Worm (Caenorhabditis elegans) whole organism, late embryonic: ENCODE measurements around the gene srv-17.
A peak's percentile ranks its signal among the peaks of the same experiment; 100 is the strongest.

Source experiments
- K09A11.1 ChIP-seq: sonication (generic microtip); optimal IDR thresholded peaks from 2 replicates; lab custom pipeline; 2017; ENCODE audit warnings: antibody characterized with exemption, mild to moderate bottlenecking, missing genetic modification characterization, missing compliant biosample characterization; ENCODE audit not compliant: insufficient read depth
- T23F11.4 ChIP-seq: fragments of 200-800 bp; sonication (Bioruptor generic); optimal IDR thresholded peaks from 2 replicates; lab custom pipeline; 2018; ENCODE audit warnings: mild to moderate bottlenecking, missing genetic modification characterization, missing compliant biosample characterization
- Y22D7AL.16 ChIP-seq: sonication (generic microtip); optimal IDR thresholded peaks from 2 replicates; lab custom pipeline; 2016; ENCODE audit warnings: missing genetic modification characterization, missing compliant biosample characterization
- ama-1 ChIP-seq: fragments of 150-350 bp; optimal IDR thresholded peaks from 2 replicates; lab custom pipeline; 2014
- ceh-14 ChIP-seq: sonication (generic microtip); optimal IDR thresholded peaks from 2 replicates; lab custom pipeline; 2016; ENCODE audit warnings: missing genotype, missing genetic modification characterization, missing compliant biosample characterization
- ceh-18 ChIP-seq: sonication (generic microtip); optimal IDR thresholded peaks from 2 replicates; lab custom pipeline; 2016; ENCODE audit warnings: missing genetic modification characterization, missing compliant biosample characterization
- ceh-19 ChIP-seq: fragments of 200-800 bp; sonication (Bioruptor generic); optimal IDR thresholded peaks from 2 replicates; lab custom pipeline; 2018; ENCODE audit warnings: mild to moderate bottlenecking, missing genetic modification characterization, missing compliant biosample characterization
- ceh-2 ChIP-seq: sonication (generic microtip); optimal IDR thresholded peaks from 2 replicates; lab custom pipeline; 2016; ENCODE audit warnings: missing genotype, missing genetic modification characterization, missing compliant biosample characterization
- ceh-22 ChIP-seq: sonication (generic microtip); optimal IDR thresholded peaks from 2 replicates; lab custom pipeline; 2017; ENCODE audit warnings: missing biosample characterization, missing genetic modification characterization
- ceh-24 ChIP-seq: sonication (generic microtip); optimal IDR thresholded peaks from 2 replicates; lab custom pipeline; 2016; ENCODE audit warnings: mild to moderate bottlenecking, missing genetic modification characterization, missing compliant biosample characterization
- ceh-30 ChIP-seq: fragments of 150-350 bp; optimal IDR thresholded peaks from 2 replicates; lab custom pipeline; 2014; ENCODE audit warnings: missing biosample characterization, missing genetic modification characterization
- ceh-34 ChIP-seq: sonication (generic microtip); optimal IDR thresholded peaks from 2 replicates; lab custom pipeline; 2016; ENCODE audit warnings: mild to moderate bottlenecking, missing genetic modification characterization, missing compliant biosample characterization
- ceh-6 ChIP-seq: fragments of 200-800 bp; sonication (Bioruptor generic); optimal IDR thresholded peaks from 2 replicates; lab custom pipeline; 2018; ENCODE audit warnings: mild to moderate bottlenecking, missing genetic modification characterization, missing compliant biosample characterization
- ceh-9 ChIP-seq: sonication (generic microtip); optimal IDR thresholded peaks from 2 replicates; lab custom pipeline; 2016; ENCODE audit warnings: mild to moderate bottlenecking, missing genetic modification characterization, inconsistent platforms, missing compliant biosample characterization
- che-1 ChIP-seq: sonication (generic microtip); optimal IDR thresholded peaks from 2 replicates; lab custom pipeline; 2016; ENCODE audit warnings: mild to moderate bottlenecking, missing genetic modification characterization, missing compliant biosample characterization
- dmd-4 ChIP-seq: sonication (generic microtip); optimal IDR thresholded peaks from 2 replicates; lab custom pipeline; 2016; ENCODE audit warnings: borderline replicate concordance, missing genetic modification characterization, missing compliant biosample characterization
- elt-4 ChIP-seq: sonication (generic microtip); optimal IDR thresholded peaks from 2 replicates; lab custom pipeline; 2016; ENCODE audit warnings: missing genetic modification characterization, missing compliant biosample characterization
- ets-4 ChIP-seq: sonication (generic microtip); optimal IDR thresholded peaks from 2 replicates; lab custom pipeline; 2016; ENCODE audit warnings: missing genetic modification characterization, missing compliant biosample characterization
- hlh-13 ChIP-seq: fragments of 200-800 bp; sonication (Bioruptor generic); optimal IDR thresholded peaks from 2 replicates; lab custom pipeline; 2018; ENCODE audit warnings: mild to moderate bottlenecking, missing genetic modification characterization, missing compliant biosample characterization
- hlh-15 ChIP-seq: sonication (generic microtip); optimal IDR thresholded peaks from 2 replicates; lab custom pipeline; 2016; ENCODE audit warnings: missing genetic modification characterization, missing compliant biosample characterization
- hlh-30 ChIP-seq: sonication (generic microtip); optimal IDR thresholded peaks from 2 replicates; lab custom pipeline; 2017; ENCODE audit warnings: antibody characterized with exemption, missing genetic modification characterization, missing compliant biosample characterization; ENCODE audit not compliant: insufficient read depth
- hlh-6 ChIP-seq: sonication (generic microtip); optimal IDR thresholded peaks from 2 replicates; lab custom pipeline; 2016; ENCODE audit warnings: missing genotype, missing genetic modification characterization, missing compliant biosample characterization
- nfya-1 ChIP-seq: sonication (generic microtip); optimal IDR thresholded peaks from 2 replicates; lab custom pipeline; 2017; ENCODE audit warnings: missing genetic modification characterization, mild to moderate bottlenecking, missing compliant biosample characterization, antibody characterized with exemption, moderate library complexity
- odd-2 ChIP-seq: sonication (generic microtip); optimal IDR thresholded peaks from 2 replicates; lab custom pipeline; 2017; ENCODE audit warnings: antibody characterized with exemption, mild to moderate bottlenecking, missing genetic modification characterization, missing compliant biosample characterization
- pha-2 ChIP-seq: sonication (generic microtip); optimal IDR thresholded peaks from 2 replicates; lab custom pipeline; 2017; ENCODE audit warnings: mild to moderate bottlenecking, missing genetic modification characterization, missing compliant biosample characterization
- pqm-1 ChIP-seq: sonication (generic microtip); optimal IDR thresholded peaks from 2 replicates; lab custom pipeline; 2016; ENCODE audit warnings: missing genetic modification characterization, missing compliant biosample characterization
- rnt-1 ChIP-seq: sonication (generic microtip); optimal IDR thresholded peaks from 2 replicates; lab custom pipeline; 2016; ENCODE audit warnings: missing genetic modification characterization, missing compliant biosample characterization
- sox-4 ChIP-seq: sonication (generic microtip); optimal IDR thresholded peaks from 2 replicates; lab custom pipeline; 2017; ENCODE audit warnings: mild to moderate bottlenecking, missing genetic modification characterization, inconsistent platforms, missing compliant biosample characterization
- tbx-2 ChIP-seq: sonication (generic microtip); optimal IDR thresholded peaks from 2 replicates; lab custom pipeline; 2016; ENCODE audit warnings: missing genetic modification characterization, missing compliant biosample characterization
- tbx-7 ChIP-seq: sonication (generic microtip); optimal IDR thresholded peaks from 2 replicates; lab custom pipeline; 2016; ENCODE audit warnings: missing genotype, missing genetic modification characterization, missing compliant biosample characterization
- unc-3 ChIP-seq, 2 experiments: fragments of 200-800 bp in 1 of 2; sonication (Bioruptor generic) in 1 of 2; sonication (generic microtip) in 1 of 2; conservative IDR thresholded peaks in 1 of 2; optimal IDR thresholded peaks in 1 of 2; 2 replicates each; pipeline versions ENCODE4 v1.3.6 to Lab custom; 2016 to 2022; ENCODE audit warnings: missing compliant biosample characterization in 2 of 2, missing genetic modification characterization in 2 of 2, missing genetic modification reagents in 1 of 2
- unc-42 ChIP-seq: sonication (generic microtip); optimal IDR thresholded peaks from 2 replicates; lab custom pipeline; 2016; ENCODE audit warnings: missing genotype, missing genetic modification characterization, missing compliant biosample characterization
- unc-55 ChIP-seq: sonication (generic microtip); optimal IDR thresholded peaks from 2 replicates; lab custom pipeline; 2017; ENCODE audit warnings: missing biosample characterization, missing genetic modification reagents, missing genetic modification characterization
- unc-86 ChIP-seq: sonication (generic microtip); optimal IDR thresholded peaks from 2 replicates; lab custom pipeline; 2016; ENCODE audit warnings: missing genetic modification characterization, missing compliant biosample characterization
- ztf-16 ChIP-seq: sonication (generic microtip); optimal IDR thresholded peaks from 2 replicates; lab custom pipeline; 2017; ENCODE audit warnings: missing genetic modification characterization, missing compliant biosample characterization

srv-17 gene

ce11 chrIV:5850765-5851377 lies 19.1 kb downstream of the srv-17 start:
- TF ChIP-seq ceh-2: no peak
- TF ChIP-seq ceh-34 (tag; lab: Kevin White, UChicago): no peak
- TF ChIP-seq ama-1: no peak
- no peak for TF ChIP-seq unc-55 (GFP tag; lab: Kevin White, UChicago)
- TF ChIP-seq ceh-19: no peak
- no peak for TF ChIP-seq rnt-1 (tag; lab: Kevin White, UChicago)
- TF ChIP-seq ceh-9 (tag; lab: Kevin White, UChicago): no peak
- no peak for TF ChIP-seq odd-2
- TF ChIP-seq elt-4 (tag; lab: Kevin White, UChicago): no peak
- no peak for TF ChIP-seq ets-4
- TF ChIP-seq ceh-24 (tag; lab: Kevin White, UChicago): no peak
- TF ChIP-seq ceh-14 (tag; lab: Kevin White, UChicago): no peak
- TF ChIP-seq ceh-30 (tag; lab: Kevin White, UChicago): no peak
- no peak for TF ChIP-seq hlh-15 (tag; lab: Kevin White, UChicago)
- TF ChIP-seq che-1 (tag; lab: Kevin White, UChicago): no peak
- no peak for TF ChIP-seq pqm-1
- TF ChIP-seq unc-42 (tag; lab: Kevin White, UChicago): no peak
- no peak for TF ChIP-seq Y22D7AL.16 (tag; lab: Kevin White, UChicago)

DNA sequence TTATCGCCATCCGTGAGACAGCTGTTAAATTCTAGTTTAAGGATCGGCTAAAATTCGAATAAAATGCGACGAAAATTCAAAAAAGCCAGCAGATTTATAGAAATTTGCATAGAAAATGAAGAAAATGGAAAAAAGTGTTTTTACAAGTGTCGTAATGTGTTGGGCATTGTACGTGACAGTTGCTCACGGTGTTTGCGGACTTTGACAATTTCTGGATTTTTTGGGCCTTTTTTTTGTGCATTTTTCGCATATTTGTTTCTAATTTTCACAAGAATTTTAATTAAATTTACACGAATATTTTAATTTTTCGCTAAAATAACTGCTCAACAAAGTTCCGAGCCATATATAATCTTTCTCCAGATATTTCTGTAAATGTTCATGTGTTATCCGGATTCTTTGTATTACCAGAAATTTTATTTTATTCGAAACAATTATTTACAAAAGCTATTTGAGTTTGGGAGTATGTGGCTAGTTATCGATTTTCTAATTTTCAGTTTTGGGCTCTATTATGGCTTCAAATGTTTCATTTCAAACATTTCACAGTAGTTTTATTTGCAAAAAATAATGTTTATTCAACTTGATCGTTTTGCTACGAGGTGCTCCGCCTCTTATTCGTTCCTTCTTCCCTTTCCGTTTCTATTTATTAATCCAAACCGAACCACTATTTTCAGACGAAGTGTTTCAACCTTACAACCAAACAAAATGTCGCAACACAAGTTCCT lies 21.8 kb downstream of the srv-17 start, which contains the start of gene sams-3:
sams-3 (plus strand) TSS at position 672 of the 722 bp plus-strand sequence.
- TF ChIP-seq tbx-7 (tag; lab: Kevin White, UChicago) (no peak), odd-2 (no peak), tbx-2 (tag; lab: Kevin White, UChicago) (peak; percentile 96), K09A11.1 (tag; lab: Kevin White, UChicago) (no peak), unc-42 (tag; lab: Kevin White, UChicago) (peak; percentile 8), ztf-16 (tag; lab: Kevin White, UChicago) (peak; percentile 46), hlh-13 (GFP tag; lab: Kevin White, UChicago) (no peak), unc-86 (tag; lab: Kevin White, UChicago) (no peak), dmd-4 (tag; lab: Kevin White, UChicago) (no peak), sox-4 (tag; lab: Kevin White, UChicago) (no peak), hlh-6 (tag; lab: Kevin White, UChicago) (no peak)

- TF ChIP-seq unc-3 (GFP tag; conservative IDR thresholded peaks at IDR 0.05; lab: Robert Waterston, UW): no peak
- no peak for TF ChIP-seq unc-3 (tag; optimal IDR thresholded peaks at IDR 0.05; lab: Kevin White, UChicago)
- TF ChIP-seq ceh-18 (tag; lab: Kevin White, UChicago): no peak
- no peak for TF ChIP-seq pha-2 (tag; lab: Kevin White, UChicago)
- TF ChIP-seq hlh-30: no peak
- no peak for TF ChIP-seq dmd-4 (tag; lab: Kevin White, UChicago)
- TF ChIP-seq ets-4: no peak
- no peak for TF ChIP-seq T23F11.4 (GFP tag; lab: Kevin White, UChicago)
- no peak for TF ChIP-seq ceh-22 (tag; lab: Kevin White, UChicago)
Observed at ce11 chrIV:5846269-5846668, 23.7 kb downstream of the srv-17 start, which contains the start of gene sams-4. Gene sams-4 (minus strand): TSS chrIV:5846369.

- TF ChIP-seq nfya-1 (tag; lab: Kevin White, UChicago) (peak; percentile 74), ceh-6 (GFP tag; lab: Kevin White, UChicago) (no peak)
- TF ChIP-seq, all 69 proteins: peak for 1
Observed at ce11 chrIV:5842905-5843304, 27.1 kb downstream of the srv-17 start.
